In the genomic region with DNA sequence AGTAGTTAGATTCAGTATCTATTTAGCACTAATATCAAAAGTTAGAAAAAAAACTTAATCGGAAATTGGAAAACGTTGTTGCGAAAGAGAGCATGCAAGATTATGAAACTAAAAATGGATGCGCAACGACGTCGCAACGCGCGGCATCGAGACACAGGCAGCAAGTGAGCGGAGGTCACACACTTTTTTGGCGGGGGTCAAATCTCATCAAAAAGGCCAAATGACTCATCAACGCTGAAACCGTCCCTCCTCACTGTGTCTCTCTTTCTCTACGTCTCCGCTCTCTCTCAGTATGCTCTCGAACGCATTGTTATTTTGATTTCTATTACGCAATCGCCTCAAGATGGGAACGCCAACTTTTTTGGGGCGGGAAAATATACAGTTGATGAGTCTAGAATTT, we compare ENCODE assay signal across 7 worm cellular contexts.
TF ChIP-seq lines count a peak whose summit lies in the region.

No protein-coding gene starts in this region.

TF ChIP-seq in whole organism, L1 larva, 84 proteins besides CTCF, POLR2A, EP300 and RAD21:
- TF ChIP-seq lin-14 (GFP tag; optimal IDR thresholded peaks at IDR 0.05; lab: Kevin White, UChicago) (peak; percentile 10), ceh-82 (tag; optimal IDR thresholded peaks at IDR 0.05; lab: Kevin White, UChicago) (peak in 1 of 3 experiments; percentile 26), skn-1 (tag; optimal IDR thresholded peaks at IDR 0.05; lab: Kevin White, UChicago) (peak; percentile 88), nhr-12 (tag; optimal IDR thresholded peaks at IDR 0.05; lab: Kevin White, UChicago) (no peak), efl-1 (optimal IDR thresholded peaks at IDR 0.05; lab: Kevin White, UChicago) (no peak), efl-1 (GFP tag; optimal IDR thresholded peaks at IDR 0.05 in 1 of 2; lab: Kevin White, UChicago) (no peak)

TF ChIP-seq in whole organism, L2 larva, 48 proteins besides CTCF, POLR2A, EP300 and RAD21:
- TF ChIP-seq fos-1 (tag; optimal IDR thresholded peaks at IDR 0.05; lab: Kevin White, UChicago), result peak; percentile 70
- peak; percentile 5 for TF ChIP-seq F13H6.1 (tag; optimal IDR thresholded peaks at IDR 0.05; lab: Kevin White, UChicago)
- no peak for TF ChIP-seq elt-1 (tag; optimal IDR thresholded peaks at IDR 0.05; lab: Kevin White, UChicago)
- peak; percentile 24 for TF ChIP-seq nhr-129 (tag; optimal IDR thresholded peaks at IDR 0.05; lab: Kevin White, UChicago)
- TF ChIP-seq unc-55 (GFP tag; optimal IDR thresholded peaks at IDR 0.05; lab: Kevin White, UChicago), result peak; percentile 6
TF ChIP-seq in whole organism, L2 larva: peak in this region for 4.

TF ChIP-seq in whole organism, L3 larva, 47 proteins besides CTCF, POLR2A, EP300 and RAD21:
- TF ChIP-seq pqm-1 (tag; optimal IDR thresholded peaks at IDR 0.05; lab: Kevin White, UChicago), result peak; percentile 11
- peak; percentile 10 for TF ChIP-seq elt-2 (tag; optimal IDR thresholded peaks at IDR 0.05; lab: Kevin White, UChicago)
- no peak for TF ChIP-seq aly-2 (tag; optimal IDR thresholded peaks at IDR 0.05; lab: Kevin White, UChicago)
- peak; percentile 48 for TF ChIP-seq jun-1 (tag; optimal IDR thresholded peaks at IDR 0.05; lab: Kevin White, UChicago)
- peak; percentile 0 for TF ChIP-seq pha-4 (tag; optimal IDR thresholded peaks at IDR 0.05; lab: Kevin White, UChicago)
- TF ChIP-seq nhr-12 (tag; optimal IDR thresholded peaks at IDR 0.05; lab: Kevin White, UChicago), result no peak

TF ChIP-seq in whole organism, L4 larva, 104 proteins besides CTCF, POLR2A, EP300 and RAD21 (continues in another document):
- TF ChIP-seq lsy-2 (tag; optimal IDR thresholded peaks at IDR 0.05; lab: Kevin White, UChicago), result peak in 1 of 2 experiments; percentile 3
- no peak for TF ChIP-seq mxl-3 (GFP tag; optimal IDR thresholded peaks at IDR 0.05; lab: Kevin White, UChicago)
- TF ChIP-seq lir-3 (tag; optimal IDR thresholded peaks at IDR 0.05; lab: Kevin White, UChicago), result no peak
- TF ChIP-seq vab-7 (GFP tag; IDR thresholded peaks at IDR 0.05; lab: Robert Waterston, UW), result no peak
- TF ChIP-seq zip-2 (tag; optimal IDR thresholded peaks at IDR 0.05; lab: Kevin White, UChicago), result no peak
- TF ChIP-seq mes-2 (tag; optimal IDR thresholded peaks at IDR 0.05; lab: Kevin White, UChicago; ENCODE audit: poor library complexity, severe bottlenecking), result no peak
- no peak for TF ChIP-seq daf-16 (GFP tag; optimal IDR thresholded peaks at IDR 0.05; lab: Kevin White, UChicago)
- peak; percentile 42 for TF ChIP-seq daf-16 (tag; optimal IDR thresholded peaks at IDR 0.05; lab: Kevin White, UChicago)
- peak; percentile 33 for TF ChIP-seq dve-1 (tag; optimal IDR thresholded peaks at IDR 0.05; lab: Kevin White, UChicago; ENCODE audit: insufficient read depth)
- TF ChIP-seq lin-15B (tag; optimal IDR thresholded peaks at IDR 0.05; lab: Kevin White, UChicago), result no peak
- no peak for TF ChIP-seq zip-11 (GFP tag; IDR thresholded peaks at IDR 0.05; lab: Robert Waterston, UW)
- TF ChIP-seq nhr-6 (tag; optimal IDR thresholded peaks at IDR 0.05; lab: Kevin White, UChicago), result peak; percentile 69
- no peak for TF ChIP-seq ceh-62 (tag; optimal IDR thresholded peaks at IDR 0.05; lab: Kevin White, UChicago)
- TF ChIP-seq lim-7 (GFP tag; IDR thresholded peaks at IDR 0.05; lab: Robert Waterston, UW), result no peak
- peak; percentile 3 for TF ChIP-seq nhr-25 (tag; optimal IDR thresholded peaks at IDR 0.05; lab: Kevin White, UChicago; ENCODE audit: borderline replicate concordance, insufficient read depth)
- no peak for TF ChIP-seq unc-62 (GFP tag; optimal IDR thresholded peaks at IDR 0.05 in 1 of 2; lab: Kevin White, UChicago)
- no peak for TF ChIP-seq unc-62 (tag; optimal IDR thresholded peaks at IDR 0.05; lab: Kevin White, UChicago)

TF ChIP-seq in whole organism, late embryonic, 69 proteins besides CTCF, POLR2A, EP300 and RAD21:
- TF ChIP-seq pha-2 (tag; optimal IDR thresholded peaks at IDR 0.05; lab: Kevin White, UChicago) (no peak), elt-2 (tag; optimal IDR thresholded peaks at IDR 0.05; lab: Kevin White, UChicago) (peak; percentile 4)

TF ChIP-seq in whole organism, mixed stage, embryonic, 35 proteins besides CTCF, POLR2A, EP300 and RAD21:
- TF ChIP-seq M03D4.4 (tag; optimal IDR thresholded peaks at IDR 0.05; lab: Kevin White, UChicago), result no peak
- peak; percentile 91 for TF ChIP-seq nhr-2 (tag; optimal IDR thresholded peaks at IDR 0.05; lab: Kevin White, UChicago)
- TF ChIP-seq zip-8 (tag; optimal IDR thresholded peaks at IDR 0.05; lab: Kevin White, UChicago), result peak; percentile 44

TF ChIP-seq in whole organism, young adult, 124 proteins besides CTCF, POLR2A, EP300 and RAD21:
- TF ChIP-seq ets-4 (GFP tag; optimal IDR thresholded peaks at IDR 0.05; lab: Kevin White, UChicago), result no peak
- TF ChIP-seq tbx-9 (tag; optimal IDR thresholded peaks at IDR 0.05; lab: Kevin White, UChicago; ENCODE audit: borderline replicate concordance), result no peak
- TF ChIP-seq efl-1 (GFP tag; optimal IDR thresholded peaks at IDR 0.05; lab: Kevin White, UChicago), result peak; percentile 57
- peak; percentile 60; the same call in 1 of the 2 replicates for TF ChIP-seq cebp-1 (GFP tag; IDR thresholded peaks at IDR 0.05; lab: Robert Waterston, UW)
- TF ChIP-seq cebp-1 (tag; optimal IDR thresholded peaks at IDR 0.05; lab: Kevin White, UChicago), result peak; percentile 96
- TF ChIP-seq Y67H2A.10 (GFP tag; conservative IDR thresholded peaks at IDR 0.05; lab: Robert Waterston, UW), result no peak
- peak; percentile 11 for TF ChIP-seq nhr-80 (tag; optimal IDR thresholded peaks at IDR 0.05; lab: Kevin White, UChicago)
- TF ChIP-seq ceh-40 (GFP tag; IDR thresholded peaks at IDR 0.05; lab: Robert Waterston, UW), result no peak
- TF ChIP-seq hmg-20 (GFP tag; IDR thresholded peaks at IDR 0.05; lab: Robert Waterston, UW), result no peak
